Worm (Caenorhabditis elegans) whole organism, mixed stage, embryonic: ENCODE measurements around the gene prk-1.

Experiments used
- blmp-1 ChIP-seq: fragments of 150-350 bp; optimal IDR thresholded peaks from 2 replicates; lab custom pipeline; 2014; ENCODE audit warnings: missing biosample characterization, missing genetic modification characterization
- ceh-39 ChIP-seq: fragments of 150-350 bp; optimal IDR thresholded peaks from 2 replicates; lab custom pipeline; 2014; ENCODE audit warnings: missing biosample characterization, missing genetic modification characterization
- ceh-83 ChIP-seq: fragments of 200-800 bp; sonication (Bioruptor generic); optimal IDR thresholded peaks from 2 replicates; lab custom pipeline; 2018; ENCODE audit warnings: mild to moderate bottlenecking, missing genetic modification characterization, missing compliant biosample characterization
- lsy-2 ChIP-seq: fragments of 150-350 bp; optimal IDR thresholded peaks from 2 replicates; lab custom pipeline; 2014; ENCODE audit warnings: missing biosample characterization, missing genetic modification characterization
- mab-5 ChIP-seq: fragments of 150-350 bp; optimal IDR thresholded peaks from 2 replicates; lab custom pipeline; 2014; ENCODE audit warnings: missing biosample characterization, missing genetic modification characterization
- mep-1 ChIP-seq: fragments of 150-350 bp; optimal IDR thresholded peaks from 2 replicates; lab custom pipeline; 2017; ENCODE audit warnings: missing biosample characterization, missing genetic modification reagents, missing genetic modification characterization, inconsistent platforms
- nhr-12 ChIP-seq: fragments of 150-350 bp; optimal IDR thresholded peaks from 2 replicates; lab custom pipeline; 2014; ENCODE audit warnings: missing biosample characterization, missing genetic modification characterization
- sem-2 ChIP-seq: fragments of 200-800 bp; sonication (Bioruptor generic); optimal IDR thresholded peaks from 2 replicates; lab custom pipeline; 2018; ENCODE audit warnings: mild to moderate bottlenecking, missing genetic modification characterization, missing compliant biosample characterization
- sptf-1 ChIP-seq: sonication (generic microtip); optimal IDR thresholded peaks from 2 replicates; lab custom pipeline; 2017; ENCODE audit warnings: mild to moderate bottlenecking, missing genetic modification characterization, moderate library complexity, missing compliant biosample characterization
- unc-62 ChIP-seq: fragments of 150-350 bp; optimal IDR thresholded peaks from 2 replicates; lab custom pipeline; 2014; ENCODE audit warnings: missing biosample characterization, missing genetic modification reagents, missing genetic modification characterization
- zip-8 ChIP-seq: fragments of 150-350 bp; optimal IDR thresholded peaks from 2 replicates; lab custom pipeline; 2014; ENCODE audit warnings: missing biosample characterization, missing genetic modification characterization
- ztf-11 ChIP-seq: fragments of 150-350 bp; optimal IDR thresholded peaks from 2 replicates; lab custom pipeline; 2014; ENCODE audit warnings: missing biosample characterization, missing genetic modification characterization

Gene prk-1

DNA sequence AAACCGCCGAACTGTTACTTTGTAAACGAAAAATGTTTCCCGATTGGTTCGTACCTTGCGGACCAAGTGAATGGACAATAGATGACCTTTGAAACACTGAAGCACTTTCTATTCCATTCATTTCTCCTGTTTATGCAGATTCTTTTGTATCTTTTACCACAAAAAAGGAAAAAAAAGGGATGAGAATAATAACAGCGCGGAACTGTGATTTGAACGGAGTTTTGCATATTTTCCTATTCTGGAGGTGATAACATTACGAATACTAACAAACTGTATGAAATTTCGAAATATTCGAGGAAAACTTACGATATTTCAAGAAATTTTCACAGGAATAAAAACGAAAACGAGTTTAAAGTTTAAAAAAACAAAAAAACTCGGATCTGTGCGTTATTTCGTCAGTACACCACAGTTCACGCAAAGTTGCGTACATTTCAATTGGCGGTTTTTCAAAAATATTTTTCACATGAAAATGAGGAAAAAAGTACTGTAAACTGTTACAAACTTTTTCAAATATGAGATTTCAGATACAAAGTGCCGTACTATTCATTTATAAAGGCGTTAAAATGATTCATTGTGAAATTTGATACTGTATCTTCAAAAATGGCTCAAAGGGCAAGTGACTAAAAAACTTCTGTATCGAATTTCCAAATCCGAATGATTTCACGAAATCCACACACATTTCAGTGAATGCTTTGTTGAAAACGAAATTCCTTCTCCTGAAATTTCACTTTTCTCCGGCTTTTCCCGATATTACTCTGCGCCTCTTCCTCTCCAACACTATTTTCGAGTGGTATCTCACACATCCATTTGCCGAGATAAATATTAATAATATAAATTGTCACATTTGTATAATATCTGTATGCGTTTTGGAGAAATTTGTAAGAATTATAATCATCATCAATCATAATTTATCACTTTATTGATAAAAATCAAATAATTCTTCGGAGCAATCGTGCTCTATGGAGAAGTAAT is 44.6 kb downstream of the prk-1 start:
- TF ChIP-seq lsy-2 (tag; lab: Kevin White, UChicago), result no peak
- no peak for TF ChIP-seq unc-62
- TF ChIP-seq blmp-1, result peak; percentile 80
- no peak for TF ChIP-seq nhr-12 (tag; lab: Kevin White, UChicago)
- no peak for TF ChIP-seq mep-1 (tag; lab: Kevin White, UChicago)
- TF ChIP-seq ceh-83 (GFP tag; lab: Kevin White, UChicago), result no peak
- TF ChIP-seq sptf-1 (tag; lab: Kevin White, UChicago), result no peak
- no peak for TF ChIP-seq ceh-39
- no peak for TF ChIP-seq mab-5 (tag; lab: Kevin White, UChicago)

DNA sequence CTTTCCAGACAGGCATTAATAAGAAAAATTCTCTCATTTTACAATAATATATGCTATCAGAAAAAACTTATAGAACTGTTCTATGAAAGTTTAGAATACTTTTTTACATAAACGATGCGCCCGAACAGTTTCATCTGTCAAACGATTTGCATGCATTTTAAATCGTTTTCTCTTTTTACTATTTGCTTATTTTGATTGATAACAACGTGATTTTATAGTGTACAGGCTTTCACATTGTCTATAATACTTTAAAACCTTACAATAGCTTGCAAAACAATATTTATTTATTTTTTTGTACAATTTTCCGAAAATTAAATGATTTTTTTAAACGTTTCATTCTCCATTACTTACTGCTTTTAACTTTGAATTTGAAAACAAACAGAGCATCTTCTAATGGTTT is 55.7 kb downstream of the prk-1 start, which contains the start of gene R01H2.7:
TSS of gene R01H2.7 (minus strand) at position 101 of the 400 bp plus-strand sequence.
- TF ChIP-seq ztf-11 (tag; lab: Kevin White, UChicago), result no peak
- TF ChIP-seq ceh-83 (GFP tag; lab: Kevin White, UChicago), result no peak
- no peak for TF ChIP-seq zip-8 (tag; lab: Kevin White, UChicago)
- TF ChIP-seq sem-2 (GFP tag; lab: Kevin White, UChicago), result no peak
- no peak for TF ChIP-seq mep-1 (tag; lab: Kevin White, UChicago)
